Worm (Caenorhabditis elegans): ENCODE results near the gene oac-12.
"Not testable (repeated sequence)": the region's sequence is repeated elsewhere in the genome, so short reads cannot be mapped to it uniquely, and the experiment has no call there.

DNA sequence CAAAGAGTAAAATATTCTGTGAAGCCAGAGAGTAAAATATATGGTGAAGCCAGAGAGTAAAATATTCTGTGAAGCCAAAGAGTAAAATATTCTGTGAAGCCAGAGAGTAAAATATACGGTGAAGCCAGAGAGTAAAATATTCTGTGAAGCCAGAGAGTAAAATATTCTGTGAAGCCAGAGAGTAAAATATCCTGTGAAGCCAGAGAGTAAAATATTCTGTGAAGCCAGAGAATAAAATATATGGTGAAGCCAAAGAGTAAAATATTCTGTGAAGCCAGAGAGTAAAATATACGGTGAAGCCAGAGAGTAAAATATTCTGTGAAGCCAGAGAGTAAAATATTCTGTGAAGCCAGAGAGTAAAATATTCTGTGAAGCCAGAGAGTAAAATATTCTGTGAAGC, 1.2 kb upstream of the oac-12 start:
- not testable (repeated sequence) for TF ChIP-seq skn-1 (tag; optimal IDR thresholded peaks at IDR 0.05); lin-39 (tag; optimal IDR thresholded peaks at IDR 0.05); tag-97 (GFP tag; IDR thresholded peaks at IDR 0.05); dmd-6 (GFP tag; IDR thresholded peaks at IDR 0.05)
